Fruit fly (Drosophila melanogaster) whole organism, embryonic: ENCODE results near the gene Kap3.

Experiments
- Atf3 ChIP-seq: fragments of 200-800 bp; sonication (Bioruptor generic); optimal IDR thresholded peaks from 3 replicates; lab custom pipeline; 2016; ENCODE audit warnings: missing biosample characterization, missing genetic modification characterization
- CG10209 ChIP-seq: fragments of 200-800 bp; sonication (Bioruptor generic); optimal IDR thresholded peaks from 3 replicates; lab custom pipeline; 2017; ENCODE audit warnings: missing biosample characterization, mild to moderate bottlenecking, missing genetic modification characterization, missing genetic modification reagents
- CG10462 ChIP-seq: fragments of 200-800 bp; sonication (Bioruptor generic); optimal IDR thresholded peaks from 2 replicates; lab custom pipeline; 2016; ENCODE audit warnings: missing biosample characterization, missing genetic modification characterization
- CG12299 ChIP-seq: fragments of 200-800 bp; sonication (Bioruptor generic); optimal IDR thresholded peaks from 2 replicates; lab custom pipeline; 2018; ENCODE audit warnings: missing biosample characterization, mild to moderate bottlenecking, missing genetic modification characterization
- CG12942 ChIP-seq: fragments of 200-800 bp; sonication (Bioruptor generic); optimal IDR thresholded peaks from 3 replicates; lab custom pipeline; 2016; ENCODE audit warnings: missing biosample characterization, missing genetic modification characterization
- CG13123 ChIP-seq: fragments of 200-800 bp; sonication (Bioruptor generic); optimal IDR thresholded peaks from 2 replicates; lab custom pipeline; 2016; ENCODE audit warnings: missing biosample characterization, missing genetic modification characterization
- CG13287 ChIP-seq: fragments of 200-800 bp; sonication (Bioruptor generic); IDR thresholded peaks from 2 replicates; pipeline ENCODE4 v1.3.6; 2022; ENCODE audit warnings: missing biosample characterization, missing genetic modification characterization; ENCODE audit not compliant: partially characterized antibody
- CG13624 ChIP-seq: fragments of 200-800 bp; sonication (Bioruptor generic); optimal IDR thresholded peaks from 2 replicates; lab custom pipeline; 2016; ENCODE audit warnings: missing biosample characterization, missing genetic modification characterization
- CG15011 ChIP-seq: fragments of 200-800 bp; sonication (Bioruptor generic); optimal IDR thresholded peaks from 3 replicates; lab custom pipeline; 2018; ENCODE audit warnings: missing biosample characterization, mild to moderate bottlenecking, missing genetic modification characterization
- CG15514 ChIP-seq: fragments of 200-800 bp; sonication (Bioruptor generic); optimal IDR thresholded peaks from 3 replicates; lab custom pipeline; 2017; ENCODE audit warnings: missing biosample characterization, missing genetic modification characterization, mild to moderate bottlenecking, moderate library complexity, missing genetic modification reagents
- CG17912 ChIP-seq: fragments of 200-800 bp; sonication (Bioruptor generic); optimal IDR thresholded peaks from 2 replicates; lab custom pipeline; 2018; ENCODE audit warnings: missing biosample characterization, mild to moderate bottlenecking, missing genetic modification characterization
- CG18764 ChIP-seq: fragments of 200-800 bp; sonication (Bioruptor generic); optimal IDR thresholded peaks from 3 replicates; lab custom pipeline; 2016; ENCODE audit warnings: missing biosample characterization, missing genetic modification characterization
- CG2120 ChIP-seq: fragments of 200-800 bp; sonication (Bioruptor generic); optimal IDR thresholded peaks from 3 replicates; lab custom pipeline; 2016; ENCODE audit warnings: missing biosample characterization, missing genetic modification characterization
- CG2875 ChIP-seq: fragments of 200-800 bp; sonication (Bioruptor generic); optimal IDR thresholded peaks from 2 replicates; lab custom pipeline; 2017; ENCODE audit warnings: missing biosample characterization, mild to moderate bottlenecking, missing genetic modification characterization, missing genetic modification reagents
- CG30020 ChIP-seq: fragments of 200-800 bp; optimal IDR thresholded peaks from 2 replicates; lab custom pipeline; 2019; ENCODE audit warnings: missing biosample characterization, mild to moderate bottlenecking, missing genetic modification characterization, moderate library complexity
- CG31224 ChIP-seq: fragments of 200-800 bp; sonication (Bioruptor generic); IDR thresholded peaks from 2 replicates; pipeline ENCODE4 v1.3.6; 2022; ENCODE audit warnings: missing biosample characterization, missing genetic modification characterization
- CG6765 ChIP-seq: fragments of 200-800 bp; sonication (Bioruptor generic); optimal IDR thresholded peaks from 3 replicates; lab custom pipeline; 2017; ENCODE audit warnings: missing biosample characterization, mild to moderate bottlenecking, missing genetic modification characterization
- CG8359 ChIP-seq: fragments of 200-800 bp; sonication (Bioruptor generic); optimal IDR thresholded peaks from 2 replicates; lab custom pipeline; 2017; ENCODE audit warnings: missing biosample characterization, mild to moderate bottlenecking, missing genetic modification characterization, borderline replicate concordance
- CG9932 ChIP-seq: fragments of 200-800 bp; sonication (Bioruptor generic); IDR thresholded peaks from 2 replicates; pipeline ENCODE4 v1.3.6; 2022; ENCODE audit warnings: missing biosample characterization, missing genetic modification characterization
- D19A ChIP-seq: fragments of 200-800 bp; optimal IDR thresholded peaks from 3 replicates; lab custom pipeline; 2019; ENCODE audit warnings: missing biosample characterization, mild to moderate bottlenecking, missing genetic modification characterization, moderate library complexity
- Deaf1 ChIP-seq: fragments of 200-800 bp; optimal IDR thresholded peaks from 3 replicates; lab custom pipeline; 2019; ENCODE audit warnings: missing biosample characterization, mild to moderate bottlenecking, missing genetic modification characterization, moderate library complexity
- Eip74EF ChIP-seq, 2 experiments: fragments of 200-800 bp in 1 of 2; fragments of >200 bp in 1 of 2; sonication (Bioruptor generic) in 1 of 2; optimal IDR thresholded peaks; 2 replicates each; lab custom pipeline; 2017 to 2019; ENCODE audit warnings: missing biosample characterization in 2 of 2, missing genetic modification characterization in 2 of 2, mild to moderate bottlenecking in 1 of 2, moderate library complexity in 1 of 2
- Fer3 ChIP-seq: fragments of 200-800 bp; sonication (Bioruptor generic); optimal IDR thresholded peaks from 2 replicates; lab custom pipeline; 2018; ENCODE audit warnings: missing biosample characterization, mild to moderate bottlenecking, missing genetic modification characterization, moderate library complexity
- Hey ChIP-seq: fragments of 200-800 bp; sonication (Bioruptor generic); optimal IDR thresholded peaks from 3 replicates; lab custom pipeline; 2018; ENCODE audit warnings: missing biosample characterization, mild to moderate bottlenecking, missing genetic modification characterization
- Hmx ChIP-seq: fragments of 200-800 bp; sonication (Bioruptor generic); optimal IDR thresholded peaks from 2 replicates; lab custom pipeline; 2016; ENCODE audit warnings: missing biosample characterization, missing genetic modification characterization
- Lim3 ChIP-seq: fragments of 200-800 bp; sonication (Bioruptor generic); IDR thresholded peaks from 2 replicates; pipeline ENCODE4 v1.3.6; 2022; ENCODE audit warnings: missing biosample characterization, missing genetic modification characterization
- Neu2 ChIP-seq: fragments of 200-800 bp; sonication (Bioruptor generic); optimal IDR thresholded peaks from 3 replicates; lab custom pipeline; 2016; ENCODE audit warnings: missing biosample characterization, missing genetic modification characterization, borderline replicate concordance
- Nf-YB ChIP-seq: fragments of 200-800 bp; sonication (Bioruptor generic); optimal IDR thresholded peaks from 3 replicates; lab custom pipeline; 2019; ENCODE audit warnings: missing biosample characterization, mild to moderate bottlenecking, missing genetic modification characterization, moderate library complexity
- Pdp1 ChIP-seq, 2 experiments: fragments of 200-800 bp; sonication (Bioruptor generic); optimal IDR thresholded peaks; 3 replicates each; lab custom pipeline; 2016; ENCODE audit warnings: missing biosample characterization in 2 of 2, missing genetic modification characterization in 2 of 2, mild to moderate bottlenecking in 1 of 2, moderate library complexity in 1 of 2
- Rx ChIP-seq: fragments of 200-800 bp; sonication (Bioruptor generic); IDR thresholded peaks from 2 replicates; pipeline ENCODE4 v1.3.6; 2022; ENCODE audit warnings: missing biosample characterization, missing genetic modification characterization
- Scr ChIP-seq: fragments of 200-800 bp; sonication (Bioruptor generic); IDR thresholded peaks from 2 replicates; pipeline ENCODE4 v1.3.6; 2022; ENCODE audit warnings: missing biosample characterization, missing genetic modification characterization; ENCODE audit not compliant: partially characterized antibody
- Usf ChIP-seq: fragments of 200-800 bp; sonication (Bioruptor generic); optimal IDR thresholded peaks from 2 replicates; lab custom pipeline; 2017; ENCODE audit warnings: missing genotype, missing biosample characterization, missing genetic modification characterization
- Xrp1 ChIP-seq: fragments of 200-800 bp; sonication (Bioruptor generic); IDR thresholded peaks from 2 replicates; pipeline ENCODE4 v1.3.6; 2022; ENCODE audit warnings: missing biosample characterization, missing genetic modification characterization
- ap ChIP-seq: fragments of 200-800 bp; sonication (Bioruptor generic); IDR thresholded peaks from 2 replicates; pipeline ENCODE4 v1.3.6; 2022; ENCODE audit warnings: missing biosample characterization, missing genetic modification characterization
- ash1 ChIP-seq: fragments of 200-800 bp; sonication (Bioruptor generic); optimal IDR thresholded peaks from 2 replicates; lab custom pipeline; 2018; ENCODE audit warnings: missing biosample characterization, mild to moderate bottlenecking, missing genetic modification characterization
- bcd ChIP-seq: fragments of 200-800 bp; sonication (Bioruptor generic); optimal IDR thresholded peaks from 2 replicates; lab custom pipeline; 2017; ENCODE audit warnings: missing biosample characterization, mild to moderate bottlenecking, missing genetic modification characterization
- corto ChIP-seq: fragments of 200-800 bp; sonication (Bioruptor generic); optimal IDR thresholded peaks from 2 replicates; lab custom pipeline; 2016; ENCODE audit warnings: missing biosample characterization, mild to moderate bottlenecking, missing genetic modification characterization, moderate library complexity
- crol ChIP-seq: fragments of 200-800 bp; sonication (Bioruptor generic); IDR thresholded peaks from 2 replicates; pipeline ENCODE4 v1.3.6; 2022; ENCODE audit warnings: missing biosample characterization, missing genetic modification characterization
- dm ChIP-seq: fragments of 200-800 bp; sonication (Bioruptor generic); optimal IDR thresholded peaks from 3 replicates; lab custom pipeline; 2016; ENCODE audit warnings: missing biosample characterization, missing genetic modification characterization
- dmrt11E ChIP-seq: fragments of 200-800 bp; sonication (Bioruptor generic); optimal IDR thresholded peaks from 3 replicates; lab custom pipeline; 2018; ENCODE audit warnings: missing biosample characterization, mild to moderate bottlenecking, missing genetic modification characterization, moderate library complexity
- en ChIP-seq: fragments of 200-800 bp; sonication (Bioruptor generic); optimal IDR thresholded peaks from 2 replicates; lab custom pipeline; 2016; ENCODE audit warnings: missing biosample characterization, missing genetic modification characterization
- fd64A ChIP-seq: fragments of 200-800 bp; sonication (Bioruptor generic); optimal IDR thresholded peaks from 3 replicates; lab custom pipeline; 2018; ENCODE audit warnings: missing biosample characterization, mild to moderate bottlenecking, missing genetic modification characterization
- gsb ChIP-seq: fragments of 200-800 bp; sonication (Bioruptor generic); IDR thresholded peaks from 2 replicates; pipeline ENCODE4 v1.3.6; 2022; ENCODE audit warnings: missing biosample characterization, missing genetic modification characterization
- ken ChIP-seq: fragments of 200-800 bp; sonication (Bioruptor generic); IDR thresholded peaks from 3 replicates; pipeline ENCODE4 v1.3.6; 2022; ENCODE audit warnings: missing biosample characterization, missing genetic modification characterization
- pb ChIP-seq: fragments of 200-800 bp; sonication (Bioruptor generic); optimal IDR thresholded peaks from 3 replicates; lab custom pipeline; 2016; ENCODE audit warnings: missing biosample characterization, missing genetic modification characterization
- rib ChIP-seq: fragments of 200-800 bp; sonication (Bioruptor generic); IDR thresholded peaks from 2 replicates; pipeline ENCODE4 v1.3.6; 2022; ENCODE audit warnings: missing biosample characterization, missing genetic modification characterization
- tio ChIP-seq: fragments of 200-800 bp; sonication (Bioruptor generic); optimal IDR thresholded peaks from 2 replicates; lab custom pipeline; 2017; ENCODE audit warnings: missing biosample characterization, missing genetic modification characterization, inconsistent platforms
- vnd ChIP-seq: fragments of 200-800 bp; sonication (Bioruptor generic); IDR thresholded peaks from 3 replicates; pipeline ENCODE4 v1.3.6; 2022; ENCODE audit warnings: missing biosample characterization, missing genetic modification characterization; ENCODE audit not compliant: partially characterized antibody
- wek ChIP-seq: fragments of 200-800 bp; sonication (Bioruptor generic); optimal IDR thresholded peaks from 3 replicates; lab custom pipeline; 2018; ENCODE audit warnings: missing biosample characterization, mild to moderate bottlenecking, missing genetic modification characterization, moderate library complexity

The Kap3 gene

DNA sequence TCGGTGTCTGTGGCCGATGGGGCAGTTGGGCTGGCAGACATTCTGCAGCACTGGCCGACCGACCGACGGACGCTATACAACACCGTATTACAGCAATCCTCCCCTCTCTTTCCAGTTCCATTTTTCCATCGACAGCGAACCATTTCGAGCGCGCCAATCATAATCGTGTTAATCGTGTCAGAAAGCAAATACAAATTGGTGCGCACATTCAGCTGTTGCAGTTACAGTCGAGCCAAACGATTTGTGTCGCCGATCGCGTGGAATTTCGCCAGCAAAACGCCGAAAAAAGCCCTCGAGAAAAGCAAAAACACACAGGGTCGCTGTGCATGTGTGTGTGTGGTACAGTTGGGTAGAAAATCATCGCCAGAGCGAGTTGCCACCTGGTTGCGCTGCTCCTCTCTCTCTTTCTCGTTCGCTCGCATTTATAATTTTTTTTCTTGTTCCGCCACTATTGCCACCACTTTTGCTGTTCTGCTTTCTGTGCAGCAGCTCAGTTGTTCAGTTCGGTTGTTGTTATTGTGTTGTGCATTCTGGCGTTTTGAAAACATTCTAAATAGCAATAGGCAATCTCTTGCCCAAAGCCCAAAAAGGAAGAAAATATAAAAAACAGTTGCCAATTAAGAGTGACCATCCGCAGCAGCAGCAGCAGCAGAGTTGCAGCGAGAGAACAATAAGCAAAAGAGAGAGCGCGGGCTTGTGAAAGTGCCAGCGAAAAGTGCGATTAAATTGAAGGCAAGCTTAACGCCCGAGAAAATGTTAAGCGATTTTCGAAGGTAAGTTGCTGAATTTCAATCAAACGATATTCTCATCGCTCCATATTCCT, 10.8 kb upstream of the Kap3 start, which contains the start of gene CG1737 (continued):
- TF ChIP-seq CG2875 (no peak), pb (GFP tag; lab: Kevin White, UChicago) (no peak), CG31224 (GFP tag; lab: Robert Waterston, UW) (no peak), Rx (GFP tag; lab: Robert Waterston, UW) (no peak), ken (GFP tag; lab: Robert Waterston, UW) (peak; percentile 47; the same call in 1 of the 3 replicates), CG13123 (GFP tag; lab: Kevin White, UChicago) (no peak), CG12299 (tag; lab: Kevin White, UChicago) (no peak), CG12942 (GFP tag; lab: Kevin White, UChicago) (no peak), Deaf1 (tag; lab: Kevin White, UChicago) (no peak), Hmx (GFP tag; lab: Kevin White, UChicago) (no peak), CG15514 (GFP tag; lab: Kevin White, UChicago) (peak; percentile 74), dm (no peak), Atf3 (GFP tag; lab: Kevin White, UChicago) (no peak), CG13287 (GFP tag; lab: Robert Waterston, UW) (no peak; the same call in 1 of the 2 replicates), CG6765 (no peak), Usf (GFP tag; lab: Kevin White, UChicago) (no peak), CG9932 (GFP tag; lab: Robert Waterston, UW) (peak; percentile 68), crol (GFP tag; lab: Robert Waterston, UW) (peak; percentile 63), dmrt11E (no peak), Fer3 (tag; lab: Kevin White, UChicago) (no peak), vnd (GFP tag; lab: Robert Waterston, UW) (no peak), CG17912 (no peak), CG15011 (no peak), rib (GFP tag; lab: Robert Waterston, UW) (no peak), Hey (tag; lab: Kevin White, UChicago) (no peak), CG30020 (tag; lab: Kevin White, UChicago) (no peak), tio (GFP tag; lab: Kevin White, UChicago) (no peak), Neu2 (GFP tag; lab: Kevin White, UChicago) (no peak), wek (GFP tag; lab: Kevin White, UChicago) (no peak), gsb (GFP tag; lab: Robert Waterston, UW) (no peak), Nf-YB (GFP tag; lab: Kevin White, UChicago) (peak; percentile 25)

DNA sequence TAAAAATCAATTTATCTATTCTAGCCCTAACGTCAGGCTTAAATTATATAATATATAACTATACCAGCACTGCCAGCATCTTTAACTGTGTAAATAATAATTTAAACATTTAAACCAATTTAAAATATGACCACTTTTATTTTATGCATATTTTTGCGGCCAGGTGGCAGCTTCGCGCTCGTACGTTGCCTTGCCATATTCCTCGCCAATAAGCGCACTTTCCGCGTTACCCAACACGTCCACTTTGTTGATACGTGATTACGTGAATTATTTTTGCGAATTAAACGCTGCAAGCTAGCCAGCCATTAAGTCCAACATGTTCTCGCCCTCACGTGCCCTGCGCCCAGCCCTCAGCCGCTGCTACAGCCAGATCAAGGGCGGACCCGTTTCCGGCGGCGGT, 9.9 kb upstream of the Kap3 start, which contains the start of gene NdufV3:
NdufV3 (plus strand) TSS at position 219 of the 400 bp plus-strand sequence.
- TF ChIP-seq fd64A (GFP tag; lab: Kevin White, UChicago) (no peak), D19A (no peak), CG12942 (GFP tag; lab: Kevin White, UChicago) (no peak), CG13624 (GFP tag; lab: Kevin White, UChicago) (no peak), CG8359 (GFP tag; lab: Kevin White, UChicago) (no peak), CG18764 (GFP tag; lab: Kevin White, UChicago) (no peak), corto (GFP tag; lab: Kevin White, UChicago) (no peak), Xrp1 (GFP tag; lab: Robert Waterston, UW) (0 out of 2 replicates have a peak, but pooled peaks have one; percentile 39), bcd (GFP tag; lab: Kevin White, UChicago) (no peak), ap (GFP tag; lab: Robert Waterston, UW) (no peak), CG2120 (GFP tag; lab: Kevin White, UChicago) (peak; percentile 31), Lim3 (no peak), Scr (GFP tag; lab: Robert Waterston, UW) (no peak), en (GFP tag; lab: Kevin White, UChicago) (no peak), ash1 (GFP tag; lab: Kevin White, UChicago) (no peak), Eip74EF (GFP tag; optimal IDR thresholded peaks at IDR 0.05; lab: Kevin White, UChicago) (no peak), Pdp1 (GFP tag; optimal IDR thresholded peaks at IDR 0.05; lab: Kevin White, UChicago) (peak in 1 of 2 experiments; percentile 91), CG10462 (GFP tag; lab: Kevin White, UChicago) (no peak), CG10209 (GFP tag; lab: Kevin White, UChicago) (no peak)
